Fruit fly (Drosophila melanogaster) whole organism, embryonic: ENCODE data around the gene mRpS31.

Experiments used
- CG12219 ChIP-seq: fragments of 200-800 bp; sonication (Bioruptor generic); optimal IDR thresholded peaks from 3 replicates; lab custom pipeline; 2018; ENCODE audit warnings: missing biosample characterization, mild to moderate bottlenecking, missing genetic modification characterization
- CG15073 ChIP-seq: fragments of 200-800 bp; sonication (Bioruptor generic); optimal IDR thresholded peaks from 2 replicates; lab custom pipeline; 2016; ENCODE audit warnings: missing biosample characterization, missing genetic modification characterization
- CG17359 ChIP-seq: fragments of 200-800 bp; sonication (Bioruptor generic); optimal IDR thresholded peaks from 3 replicates; lab custom pipeline; 2018; ENCODE audit warnings: missing biosample characterization, mild to moderate bottlenecking, missing genetic modification characterization, moderate library complexity
- CG17802 ChIP-seq: fragments of 200-800 bp; sonication (Bioruptor generic); optimal IDR thresholded peaks from 2 replicates; lab custom pipeline; 2018; ENCODE audit warnings: missing biosample characterization, mild to moderate bottlenecking, missing genetic modification characterization, moderate library complexity
- CG2202 ChIP-seq: fragments of 200-800 bp; sonication (Bioruptor generic); optimal IDR thresholded peaks from 2 replicates; lab custom pipeline; 2018; ENCODE audit warnings: missing biosample characterization, mild to moderate bottlenecking, missing genetic modification characterization
- CG2889 ChIP-seq: fragments of 200-800 bp; sonication (Bioruptor generic); IDR thresholded peaks from 3 replicates; pipeline ENCODE4 v1.3.6; 2022; ENCODE audit warnings: missing biosample characterization, missing genetic modification characterization
- CG30403 ChIP-seq: fragments of 200-800 bp; sonication (Bioruptor generic); optimal IDR thresholded peaks from 3 replicates; lab custom pipeline; 2016; ENCODE audit warnings: missing biosample characterization, missing genetic modification characterization
- CG3838 ChIP-seq: fragments of 200-800 bp; sonication (Bioruptor generic); optimal IDR thresholded peaks from 3 replicates; lab custom pipeline; 2016; ENCODE audit warnings: missing biosample characterization, missing genetic modification characterization
- CG3847 ChIP-seq: fragments of 200-800 bp; sonication (Bioruptor generic); IDR thresholded peaks from 2 replicates; pipeline ENCODE4 v1.3.6; 2022; ENCODE audit warnings: missing biosample characterization, missing genetic modification characterization
- CG43689 ChIP-seq: fragments of 200-800 bp; sonication (Bioruptor generic); IDR thresholded peaks from 2 replicates; pipeline ENCODE4 v1.3.6; 2022; ENCODE audit warnings: missing biosample characterization, missing genetic modification characterization
- CG4424 ChIP-seq: fragments of 200-800 bp; sonication (Bioruptor generic); optimal IDR thresholded peaks from 3 replicates; lab custom pipeline; 2016; ENCODE audit warnings: missing biosample characterization, missing genetic modification characterization
- CG5180 ChIP-seq: fragments of 200-800 bp; sonication (Bioruptor generic); optimal IDR thresholded peaks from 3 replicates; lab custom pipeline; 2017; ENCODE audit warnings: missing biosample characterization, missing genetic modification characterization, mild to moderate bottlenecking, moderate library complexity, missing genetic modification reagents
- CG6272 ChIP-seq: fragments of 200-800 bp; sonication (Bioruptor generic); IDR thresholded peaks from 2 replicates; pipeline ENCODE4 v1.3.6; 2022; ENCODE audit warnings: missing biosample characterization, missing genetic modification characterization
- CG6654 ChIP-seq: fragments of 200-800 bp; sonication (Bioruptor generic); optimal IDR thresholded peaks from 2 replicates; lab custom pipeline; 2017; ENCODE audit warnings: missing biosample characterization, mild to moderate bottlenecking, missing genetic modification characterization
- CG7839 ChIP-seq: fragments of 200-800 bp; sonication (Bioruptor generic); optimal IDR thresholded peaks from 3 replicates; lab custom pipeline; 2018; ENCODE audit warnings: missing biosample characterization, mild to moderate bottlenecking, missing genetic modification characterization, moderate library complexity
- CG7928 ChIP-seq: fragments of 200-800 bp; sonication (Bioruptor generic); optimal IDR thresholded peaks from 2 replicates; lab custom pipeline; 2017; ENCODE audit warnings: missing biosample characterization, mild to moderate bottlenecking, missing genetic modification characterization
- CG7987 ChIP-seq: fragments of 200-800 bp; sonication (Bioruptor generic); optimal IDR thresholded peaks from 2 replicates; lab custom pipeline; 2018; ENCODE audit warnings: missing biosample characterization, mild to moderate bottlenecking, missing genetic modification characterization, moderate library complexity
- CG8359 ChIP-seq: fragments of 200-800 bp; sonication (Bioruptor generic); optimal IDR thresholded peaks from 2 replicates; lab custom pipeline; 2017; ENCODE audit warnings: missing biosample characterization, mild to moderate bottlenecking, missing genetic modification characterization, borderline replicate concordance
- CG9876 ChIP-seq: fragments of 200-800 bp; sonication (Bioruptor generic); optimal IDR thresholded peaks from 2 replicates; lab custom pipeline; 2016; ENCODE audit warnings: missing biosample characterization, missing genetic modification characterization
- Chrac-16 ChIP-seq: fragments of 200-800 bp; sonication (Bioruptor generic); optimal IDR thresholded peaks from 3 replicates; lab custom pipeline; 2016; ENCODE audit warnings: missing biosample characterization, missing genetic modification characterization
- Dip3 ChIP-seq: fragments of 200-800 bp; sonication (Bioruptor generic); optimal IDR thresholded peaks from 3 replicates; lab custom pipeline; 2016; ENCODE audit warnings: missing biosample characterization, missing genetic modification characterization
- Doc2 ChIP-seq: fragments of 200-800 bp; sonication (Bioruptor generic); IDR thresholded peaks from 2 replicates; pipeline ENCODE4 v1.3.6; 2022; ENCODE audit warnings: missing biosample characterization, missing genetic modification characterization
- E2f2 ChIP-seq: fragments of 200-800 bp; sonication (Bioruptor generic); IDR thresholded peaks from 2 replicates; pipeline ENCODE4 v1.3.6; 2022; ENCODE audit warnings: missing biosample characterization, missing genetic modification characterization
- Fer1 ChIP-seq: fragments of 200-800 bp; sonication (Bioruptor generic); optimal IDR thresholded peaks from 2 replicates; lab custom pipeline; 2017; ENCODE audit warnings: missing biosample characterization, mild to moderate bottlenecking, missing genetic modification characterization
- Hey ChIP-seq: fragments of 200-800 bp; sonication (Bioruptor generic); optimal IDR thresholded peaks from 3 replicates; lab custom pipeline; 2018; ENCODE audit warnings: missing biosample characterization, mild to moderate bottlenecking, missing genetic modification characterization
- Hmr ChIP-seq: fragments of 200-800 bp; sonication (Bioruptor generic); optimal IDR thresholded peaks from 3 replicates; lab custom pipeline; 2017; ENCODE audit warnings: mild to moderate bottlenecking, missing biosample characterization, missing genetic modification reagents, missing genetic modification characterization
- Jarid2 ChIP-seq: fragments of 200-800 bp; sonication (Bioruptor generic); optimal IDR thresholded peaks from 3 replicates; lab custom pipeline; 2017; ENCODE audit warnings: mild to moderate bottlenecking, missing biosample characterization, missing genetic modification reagents, missing genetic modification characterization
- Mad ChIP-seq: fragments of 200-800 bp; sonication (Bioruptor generic); optimal IDR thresholded peaks from 2 replicates; lab custom pipeline; 2016; ENCODE audit warnings: missing biosample characterization, missing genetic modification characterization
- Max ChIP-seq: fragments of 200-800 bp; sonication (Bioruptor generic); optimal IDR thresholded peaks from 2 replicates; lab custom pipeline; 2016; ENCODE audit warnings: missing biosample characterization, mild to moderate bottlenecking, missing genetic modification characterization
- NC2α ChIP-seq: fragments of 200-800 bp; sonication (Bioruptor generic); optimal IDR thresholded peaks from 2 replicates; lab custom pipeline; 2016; ENCODE audit warnings: missing biosample characterization, missing genetic modification characterization
- Neu2 ChIP-seq: fragments of 200-800 bp; sonication (Bioruptor generic); optimal IDR thresholded peaks from 3 replicates; lab custom pipeline; 2016; ENCODE audit warnings: missing biosample characterization, missing genetic modification characterization, borderline replicate concordance
- Trl ChIP-seq, 3 experiments: fragments of >200 bp in 2 of 3; fragments of 200-800 bp in 1 of 3; sonication (Bioruptor generic) in 1 of 3; optimal IDR thresholded peaks; 2 replicates in 1 of 3; 3 replicates in 2 of 3; lab custom pipeline; 2016 to 2017; ENCODE audit warnings: missing biosample characterization in 1 of 3, missing genetic modification characterization in 1 of 3
- bigmax ChIP-seq: fragments of 200-800 bp; sonication (Bioruptor generic); optimal IDR thresholded peaks from 2 replicates; lab custom pipeline; 2018; ENCODE audit warnings: missing biosample characterization, mild to moderate bottlenecking, missing genetic modification characterization
- cwo ChIP-seq: fragments of 200-800 bp; sonication (Bioruptor generic); optimal IDR thresholded peaks from 3 replicates; lab custom pipeline; 2017; ENCODE audit warnings: missing biosample characterization, missing genetic modification characterization, mild to moderate bottlenecking, moderate library complexity, missing genetic modification reagents
- dan ChIP-seq: fragments of 200-800 bp; sonication (Bioruptor generic); IDR thresholded peaks from 2 replicates; pipeline ENCODE4 v1.3.6; 2022; ENCODE audit warnings: missing biosample characterization, missing genetic modification characterization
- danr ChIP-seq: fragments of 200-800 bp; sonication (Bioruptor generic); IDR thresholded peaks from 2 replicates; pipeline ENCODE4 v1.3.6; 2022; ENCODE audit warnings: missing biosample characterization, missing genetic modification characterization
- dimm ChIP-seq: fragments of 200-800 bp; sonication (Bioruptor generic); IDR thresholded peaks from 2 replicates; pipeline ENCODE4 v1.3.6; 2022; ENCODE audit warnings: missing biosample characterization, missing genetic modification characterization
- en ChIP-seq: fragments of 200-800 bp; sonication (Bioruptor generic); optimal IDR thresholded peaks from 2 replicates; lab custom pipeline; 2016; ENCODE audit warnings: missing biosample characterization, missing genetic modification characterization
- grau ChIP-seq: fragments of 200-800 bp; optimal IDR thresholded peaks from 3 replicates; lab custom pipeline; 2019; ENCODE audit warnings: missing biosample characterization, mild to moderate bottlenecking, missing genetic modification characterization, moderate library complexity
- lmd ChIP-seq: fragments of 200-800 bp; sonication (Bioruptor generic); IDR thresholded peaks from 2 replicates; pipeline ENCODE4 v1.3.6; 2022; ENCODE audit warnings: missing biosample characterization, missing genetic modification characterization
- luna ChIP-seq: fragments of 200-800 bp; sonication (Bioruptor generic); optimal IDR thresholded peaks from 2 replicates; lab custom pipeline; 2016; ENCODE audit warnings: missing biosample characterization, missing genetic modification characterization
- p53 ChIP-seq: fragments of 200-800 bp; sonication (Bioruptor generic); optimal IDR thresholded peaks from 2 replicates; lab custom pipeline; 2016; ENCODE audit warnings: missing biosample characterization, missing genetic modification characterization
- pum ChIP-seq: fragments of 200-800 bp; sonication (Bioruptor generic); optimal IDR thresholded peaks from 2 replicates; lab custom pipeline; 2016; ENCODE audit warnings: missing biosample characterization, missing genetic modification characterization
- ro ChIP-seq: fragments of 200-800 bp; sonication (Bioruptor generic); IDR thresholded peaks from 2 replicates; pipeline ENCODE4 v1.3.6; 2022; ENCODE audit warnings: missing biosample characterization, missing genetic modification characterization
- seq ChIP-seq: fragments of 200-800 bp; sonication (Bioruptor generic); IDR thresholded peaks from 2 replicates; pipeline ENCODE4 v1.3.6; 2022; ENCODE audit warnings: missing biosample characterization, missing genetic modification characterization
- sob ChIP-seq: fragments of 200-800 bp; sonication (Bioruptor generic); IDR thresholded peaks from 2 replicates; pipeline ENCODE4 v1.3.6; 2022; ENCODE audit warnings: missing biosample characterization, missing genetic modification characterization
- tio ChIP-seq: fragments of 200-800 bp; sonication (Bioruptor generic); optimal IDR thresholded peaks from 2 replicates; lab custom pipeline; 2017; ENCODE audit warnings: missing biosample characterization, missing genetic modification characterization, inconsistent platforms
- trh ChIP-seq: fragments of 200-800 bp; sonication (Bioruptor generic); optimal IDR thresholded peaks from 2 replicates; lab custom pipeline; 2016; ENCODE audit warnings: missing biosample characterization, missing genetic modification characterization
- vvl ChIP-seq: fragments of 200-800 bp; sonication (Bioruptor generic); IDR thresholded peaks from 2 replicates; pipeline ENCODE4 v1.3.6; 2022; ENCODE audit warnings: missing biosample characterization, missing genetic modification characterization

The mRpS31 gene

dm6 chr3L:16011319-16012210 is 6.6 kb downstream of the mRpS31 start, which contains the start of gene mib1 (continued):
- TF ChIP-seq CG2889 (GFP tag; lab: Robert Waterston, UW) (no peak), grau (tag; lab: Kevin White, UChicago) (peak; percentile 59), Dip3 (GFP tag; lab: Kevin White, UChicago) (no peak), CG17802 (no peak), cwo (GFP tag; lab: Kevin White, UChicago) (peak; percentile 3), Mad (GFP tag; lab: Kevin White, UChicago) (no peak), bigmax (peak; percentile 15), dimm (GFP tag; lab: Robert Waterston, UW) (no peak), tio (GFP tag; lab: Kevin White, UChicago) (no peak), danr (GFP tag; lab: Robert Waterston, UW) (no peak), Jarid2 (GFP tag; lab: Kevin White, UChicago) (peak; percentile 70), en (GFP tag; lab: Kevin White, UChicago) (no peak), CG4424 (no peak), CG6272 (GFP tag; lab: Robert Waterston, UW) (no peak), CG3847 (GFP tag; lab: Robert Waterston, UW) (peak; percentile 89), CG2202 (tag; lab: Kevin White, UChicago) (no peak), CG3838 (GFP tag; lab: Kevin White, UChicago) (no peak), CG7928 (GFP tag; lab: Kevin White, UChicago) (no peak), Trl (optimal IDR thresholded peaks at IDR 0.05; lab: Kevin White, UChicago) (no peak), Trl (GFP tag; optimal IDR thresholded peaks at IDR 0.05; lab: Kevin White, UChicago) (no peak), dan (GFP tag; lab: Robert Waterston, UW) (no peak), CG6654 (no peak), CG43689 (GFP tag; lab: Robert Waterston, UW) (no peak), CG8359 (GFP tag; lab: Kevin White, UChicago) (no peak), sob (peak; percentile 65; the same call in 1 of the 2 replicates), pum (GFP tag; lab: Kevin White, UChicago) (no peak), p53 (no peak), Hey (tag; lab: Kevin White, UChicago) (no peak), CG9876 (GFP tag; lab: Kevin White, UChicago) (no peak), E2f2 (GFP tag; lab: Robert Waterston, UW) (peak; percentile 23; the same call in 1 of the 2 replicates), Hmr (GFP tag; lab: Kevin White, UChicago) (peak; percentile 91), CG5180 (no peak), Max (GFP tag; lab: Kevin White, UChicago) (no peak), seq (GFP tag; lab: Robert Waterston, UW) (peak; percentile 49; the same call in 1 of the 2 replicates), CG15073 (GFP tag; lab: Kevin White, UChicago) (no peak), CG7987 (GFP tag; lab: Kevin White, UChicago) (peak; percentile 75), ro (GFP tag; lab: Robert Waterston, UW) (no peak), CG17359 (no peak), Chrac-16 (no peak), CG7839 (tag; lab: Kevin White, UChicago) (no peak), Doc2 (GFP tag; lab: Robert Waterston, UW) (no peak), vvl (GFP tag; lab: Robert Waterston, UW) (peak; percentile 44; the same call in 1 of the 2 replicates), luna (GFP tag; lab: Kevin White, UChicago) (no peak), Fer1 (GFP tag; lab: Kevin White, UChicago) (peak; percentile 64), trh (GFP tag; lab: Kevin White, UChicago) (no peak), CG30403 (GFP tag; lab: Kevin White, UChicago) (peak; percentile 5), NC2α (no peak), Neu2 (GFP tag; lab: Kevin White, UChicago) (no peak), CG12219 (no peak), lmd (peak; percentile 39; the same call in 1 of the 2 replicates)
